Worm (Caenorhabditis elegans): ENCODE data around the gene ins-14.

The ins-14 gene

DNA sequence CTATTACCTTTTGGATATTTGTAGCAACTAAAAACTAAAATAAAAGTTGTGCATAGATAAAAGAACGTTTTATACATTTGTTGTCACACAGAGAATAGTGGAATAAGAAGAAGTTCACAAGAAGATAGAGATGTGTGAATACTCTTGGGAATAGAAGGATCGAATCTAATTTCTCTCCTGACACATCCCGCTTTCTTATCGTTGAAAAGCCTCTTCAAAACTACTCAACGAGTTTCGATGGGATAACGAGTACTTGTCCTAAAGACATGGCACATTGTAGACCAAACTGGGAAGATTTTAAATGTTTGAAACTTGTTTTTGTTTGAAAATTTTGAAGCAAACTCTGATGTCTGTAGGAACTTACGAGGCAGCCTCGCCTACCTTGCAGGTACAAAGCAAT lies 26.9 kb upstream of the ins-14 start:
- no peak for TF ChIP-seq F26F4.8 (GFP tag; conservative IDR thresholded peaks at IDR 0.05)
- no peak for TF ChIP-seq attf-4 (tag; optimal IDR thresholded peaks at IDR 0.05)
- TF ChIP-seq hif-1 (tag; optimal IDR thresholded peaks at IDR 0.05), result no peak
- no peak for TF ChIP-seq fos-1 (tag; optimal IDR thresholded peaks at IDR 0.05)
- TF ChIP-seq Y75B8A.6 (GFP tag; IDR thresholded peaks at IDR 0.05), result no peak
- peak; percentile 3 for TF ChIP-seq aha-1 (tag)
- TF ChIP-seq cey-2 (tag; optimal IDR thresholded peaks at IDR 0.05; ENCODE audit: borderline replicate concordance, insufficient read depth), result no peak
- TF ChIP-seq jun-1 (tag; optimal IDR thresholded peaks at IDR 0.05), result no peak
- TF ChIP-seq ceh-32 (tag; optimal IDR thresholded peaks at IDR 0.05; ENCODE audit: poor library complexity), result no peak
- peak; percentile 55 for TF ChIP-seq fkh-10 (GFP tag; optimal IDR thresholded peaks at IDR 0.05)

- TF ChIP-seq unc-39 (tag; optimal IDR thresholded peaks at IDR 0.05) (no peak), unc-62 (GFP tag; optimal IDR thresholded peaks at IDR 0.05 in 1 of 2) (peak in 1 of 2 experiments; percentile 95), unc-62 (tag; optimal IDR thresholded peaks at IDR 0.05) (no peak)
These were observed 24.4 kb upstream of the ins-14 start for ce11 chrII:6770030-6770429.

DNA sequence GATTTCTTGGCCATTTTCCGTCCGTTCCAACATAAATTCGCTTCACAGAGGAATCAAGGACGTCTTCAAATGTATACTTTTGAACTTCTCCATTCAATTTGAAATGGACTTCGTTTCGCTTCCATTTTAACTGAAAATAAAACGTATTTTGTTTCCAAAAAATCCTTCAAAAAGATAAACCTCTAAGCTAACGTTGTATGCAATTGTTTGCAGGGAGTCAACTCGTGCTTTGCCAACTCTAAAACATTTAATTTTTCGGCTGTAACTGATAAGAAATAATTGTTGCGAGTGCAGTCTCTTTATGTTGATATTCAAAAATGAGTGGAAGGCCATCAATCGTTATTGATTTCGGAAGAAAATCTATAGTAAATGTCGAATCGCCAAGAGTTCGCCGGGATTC lies 22.4 kb upstream of the ins-14 start, which contains the start of gene F41G3.18:
Gene F41G3.18 (plus strand): TSS at position 301 of the 400 bp plus-strand sequence.
- TF ChIP-seq ZK337.2 (GFP tag; IDR thresholded peaks at IDR 0.05), result no peak
- TF ChIP-seq nhr-6 (tag; optimal IDR thresholded peaks at IDR 0.05), result no peak
- no peak for TF ChIP-seq daf-8 (GFP tag; IDR thresholded peaks at IDR 0.05)
- TF ChIP-seq pqm-1 (tag; optimal IDR thresholded peaks at IDR 0.05), result peak; percentile 42
- TF ChIP-seq ceh-82 (tag; optimal IDR thresholded peaks at IDR 0.05), result no peak
- TF ChIP-seq php-3 (GFP tag; IDR thresholded peaks at IDR 0.05), result no peak
- no peak for TF ChIP-seq Y5F2A.4 (GFP tag; optimal IDR thresholded peaks at IDR 0.05)
- no peak for TF ChIP-seq ceh-28 (tag; optimal IDR thresholded peaks at IDR 0.05)
- TF ChIP-seq zfp-3 (GFP tag; conservative IDR thresholded peaks at IDR 0.05), result no peak
- no peak for TF ChIP-seq nhr-28 (tag; optimal IDR thresholded peaks at IDR 0.05)
- 0 out of 2 replicates have a peak, but pooled peaks have one; percentile 6 for TF ChIP-seq dmd-6 (GFP tag; IDR thresholded peaks at IDR 0.05)
- no peak for TF ChIP-seq dpl-1 (GFP tag; optimal IDR thresholded peaks at IDR 0.05)

DNA sequence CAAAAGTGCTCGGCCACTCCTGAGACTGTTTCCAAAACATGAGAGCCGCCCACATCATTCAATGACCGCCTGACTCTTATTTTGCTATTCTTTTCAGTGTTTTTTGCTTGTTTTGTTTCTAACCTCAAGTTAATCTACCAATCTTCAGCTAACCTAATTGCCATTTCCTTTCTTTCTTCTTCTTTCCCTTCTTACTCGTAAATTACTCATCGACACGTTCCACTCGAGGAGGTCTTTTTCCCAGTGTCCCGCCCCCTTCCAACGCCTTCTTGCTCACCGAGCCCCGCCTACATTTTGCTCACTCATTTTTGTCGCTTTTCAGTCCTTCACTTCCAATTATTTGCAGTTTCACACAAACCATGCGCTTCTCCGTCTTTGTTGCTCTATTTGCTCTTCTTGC lies 19.1 kb upstream of the ins-14 start, which contains the start of gene nlp-50:
Gene nlp-50 (plus strand): TSS at position 301 of the 400 bp plus-strand sequence.
- no peak for TF ChIP-seq hif-1 (tag; optimal IDR thresholded peaks at IDR 0.05)
- TF ChIP-seq T20F7.1 (GFP tag; optimal IDR thresholded peaks at IDR 0.05), result no peak
- TF ChIP-seq lsy-2 (tag; optimal IDR thresholded peaks at IDR 0.05), result no peak
- no peak for TF ChIP-seq mxl-2 (GFP tag; conservative IDR thresholded peaks at IDR 0.05)
- TF ChIP-seq snpc-1.2 (GFP tag; IDR thresholded peaks at IDR 0.05), result no peak
- no peak for TF ChIP-seq madf-5 (GFP tag; IDR thresholded peaks at IDR 0.05)
- TF ChIP-seq set-16 (GFP tag; IDR thresholded peaks at IDR 0.05), result no peak
- no peak for TF ChIP-seq ZK546.5 (tag; optimal IDR thresholded peaks at IDR 0.05)
- TF ChIP-seq nhr-28 (tag; optimal IDR thresholded peaks at IDR 0.05), result no peak
- no peak for TF ChIP-seq hlh-30 (tag; optimal IDR thresholded peaks at IDR 0.05; ENCODE audit: insufficient read depth)
- TF ChIP-seq daf-19 (GFP tag; conservative IDR thresholded peaks at IDR 0.05), result no peak
- no peak for TF ChIP-seq nhr-41 (GFP tag; IDR thresholded peaks at IDR 0.05)
- TF ChIP-seq nhr-76 (tag; optimal IDR thresholded peaks at IDR 0.05), result no peak
- TF ChIP-seq daf-8 (GFP tag; IDR thresholded peaks at IDR 0.05), result no peak

DNA sequence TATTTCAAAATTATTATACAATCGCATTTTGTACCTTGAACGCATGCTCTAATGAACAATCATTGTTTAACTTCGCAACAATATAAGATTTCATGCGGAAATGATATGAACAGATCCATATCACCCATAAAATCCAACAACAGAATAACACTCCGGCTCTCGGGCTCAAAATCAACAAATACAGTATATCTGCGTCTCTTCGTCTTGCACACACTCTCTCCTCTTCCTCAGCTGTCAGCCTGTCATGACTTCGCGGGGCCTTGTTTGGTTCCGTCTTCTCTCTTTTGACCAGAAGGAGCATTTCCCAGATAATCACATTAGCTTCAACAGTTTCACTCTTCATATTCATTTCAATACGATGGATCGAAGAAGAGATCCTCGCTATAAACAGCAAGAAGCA lies 10.6 kb upstream of the ins-14 start, which contains the start of gene F41G3.3:
Gene F41G3.3 (plus strand): TSS at position 301 of the 400 bp plus-strand sequence.
- TF ChIP-seq lin-1 (GFP tag; IDR thresholded peaks at IDR 0.05) (no peak), snpc-4 (tag; optimal IDR thresholded peaks at IDR 0.05) (no peak), nhr-6 (tag; optimal IDR thresholded peaks at IDR 0.05) (no peak), mxl-2 (GFP tag; conservative IDR thresholded peaks at IDR 0.05) (no peak), zip-11 (GFP tag; IDR thresholded peaks at IDR 0.05) (no peak), mxl-3 (GFP tag; optimal IDR thresholded peaks at IDR 0.05) (no peak)
